Worm (Caenorhabditis elegans): ENCODE data around the gene fbxa-47.

DNA sequence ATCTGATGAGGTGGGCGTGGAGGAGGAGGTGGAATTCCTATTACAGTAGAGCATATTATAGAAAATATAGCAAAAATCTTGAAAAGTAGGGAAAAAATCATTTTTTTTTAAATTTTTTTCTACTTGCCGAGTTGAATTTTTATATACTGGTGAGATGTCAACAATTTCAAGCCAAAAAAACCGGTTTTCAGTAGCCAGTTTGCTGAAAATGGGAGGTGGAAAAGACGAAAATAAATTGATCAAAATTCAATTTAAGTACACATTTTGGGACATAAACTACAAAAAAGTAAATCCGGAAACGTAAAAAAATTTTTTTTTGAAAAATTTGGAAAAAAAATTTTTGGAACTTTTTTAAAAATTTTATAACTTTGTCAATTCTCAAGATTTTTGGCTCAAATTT lies 47.2 kb upstream of the fbxa-47 start, which contains the start of gene Y54F10BM.23:
- TF ChIP-seq him-1 (tag; optimal IDR thresholded peaks at IDR 0.05) (no peak), dao-5 (tag; optimal IDR thresholded peaks at IDR 0.05) (no peak)
